Fruit fly (Drosophila melanogaster) whole organism, embryonic: Measurements from ENCODE around the gene CG34296.
A peak's percentile ranks its signal among the peaks of the same experiment; 100 is the strongest.

Experiments used
- ATbp ChIP-seq: fragments of 200-800 bp; sonication (Bioruptor generic); optimal IDR thresholded peaks from 2 replicates; lab custom pipeline; 2017; ENCODE audit warnings: missing biosample characterization, mild to moderate bottlenecking, missing genetic modification characterization, missing genetic modification reagents
- Atf3 ChIP-seq: fragments of 200-800 bp; sonication (Bioruptor generic); optimal IDR thresholded peaks from 3 replicates; lab custom pipeline; 2016; ENCODE audit warnings: missing biosample characterization, missing genetic modification characterization
- Blimp-1 ChIP-seq: fragments of 200-800 bp; sonication (Bioruptor generic); optimal IDR thresholded peaks from 3 replicates; lab custom pipeline; 2018; ENCODE audit warnings: missing biosample characterization, missing genetic modification characterization, mild to moderate bottlenecking, moderate library complexity, missing genetic modification reagents
- CG10209 ChIP-seq: fragments of 200-800 bp; sonication (Bioruptor generic); optimal IDR thresholded peaks from 3 replicates; lab custom pipeline; 2017; ENCODE audit warnings: missing biosample characterization, mild to moderate bottlenecking, missing genetic modification characterization, missing genetic modification reagents
- CG13775 ChIP-seq: fragments of 200-800 bp; sonication (Bioruptor generic); optimal IDR thresholded peaks from 3 replicates; lab custom pipeline; 2017; ENCODE audit warnings: missing biosample characterization, mild to moderate bottlenecking, missing genetic modification characterization
- CG14014 ChIP-seq: fragments of 200-800 bp; sonication (Bioruptor generic); IDR thresholded peaks from 2 replicates; pipeline ENCODE4 v1.3.6; 2022; ENCODE audit warnings: missing biosample characterization, missing genetic modification characterization
- CG15269 ChIP-seq: fragments of 200-800 bp; sonication (Bioruptor generic); optimal IDR thresholded peaks from 2 replicates; lab custom pipeline; 2018; ENCODE audit warnings: missing biosample characterization, mild to moderate bottlenecking, missing genetic modification characterization, moderate library complexity
- CG17829 ChIP-seq: fragments of 200-800 bp; optimal IDR thresholded peaks from 2 replicates; lab custom pipeline; 2019; ENCODE audit warnings: missing biosample characterization, mild to moderate bottlenecking, missing genetic modification characterization, moderate library complexity
- CG18476 ChIP-seq: fragments of 200-800 bp; sonication (Bioruptor generic); optimal IDR thresholded peaks from 2 replicates; lab custom pipeline; 2016; ENCODE audit warnings: missing biosample characterization, mild to moderate bottlenecking, missing genetic modification characterization
- CG2199 ChIP-seq: fragments of 200-800 bp; sonication (Bioruptor generic); IDR thresholded peaks from 3 replicates; pipeline ENCODE4 v1.3.6; 2022; ENCODE audit warnings: missing biosample characterization, missing genetic modification characterization
- CG2712 ChIP-seq: fragments of 200-800 bp; optimal IDR thresholded peaks from 3 replicates; lab custom pipeline; 2019; ENCODE audit warnings: missing biosample characterization, mild to moderate bottlenecking, missing genetic modification characterization, moderate library complexity
- CG30403 ChIP-seq: fragments of 200-800 bp; sonication (Bioruptor generic); optimal IDR thresholded peaks from 3 replicates; lab custom pipeline; 2016; ENCODE audit warnings: missing biosample characterization, missing genetic modification characterization
- CG32772 ChIP-seq: fragments of 200-800 bp; sonication (Bioruptor generic); IDR thresholded peaks from 2 replicates; pipeline ENCODE4 v1.3.6; 2022; ENCODE audit warnings: missing biosample characterization, missing genetic modification characterization
- CG3726 ChIP-seq: fragments of 200-800 bp; sonication (Bioruptor generic); IDR thresholded peaks from 3 replicates; pipeline ENCODE4, ENCODE4 v1.3.6; 2022; ENCODE audit warnings: missing biosample characterization, missing genetic modification characterization
- CG43689 ChIP-seq: fragments of 200-800 bp; sonication (Bioruptor generic); IDR thresholded peaks from 2 replicates; pipeline ENCODE4 v1.3.6; 2022; ENCODE audit warnings: missing biosample characterization, missing genetic modification characterization
- CG4820 ChIP-seq: fragments of 200-800 bp; sonication (Bioruptor generic); optimal IDR thresholded peaks from 3 replicates; lab custom pipeline; 2016; ENCODE audit warnings: missing biosample characterization, missing genetic modification characterization
- CG5180 ChIP-seq: fragments of 200-800 bp; sonication (Bioruptor generic); optimal IDR thresholded peaks from 3 replicates; lab custom pipeline; 2017; ENCODE audit warnings: missing biosample characterization, missing genetic modification characterization, mild to moderate bottlenecking, moderate library complexity, missing genetic modification reagents
- CG8388 ChIP-seq: fragments of 200-800 bp; sonication (Bioruptor generic); optimal IDR thresholded peaks from 2 replicates; lab custom pipeline; 2019; ENCODE audit warnings: missing biosample characterization, mild to moderate bottlenecking, missing genetic modification characterization, moderate library complexity
- Chrac-16 ChIP-seq: fragments of 200-800 bp; sonication (Bioruptor generic); optimal IDR thresholded peaks from 3 replicates; lab custom pipeline; 2016; ENCODE audit warnings: missing biosample characterization, missing genetic modification characterization
- E2f2 ChIP-seq: fragments of 200-800 bp; sonication (Bioruptor generic); IDR thresholded peaks from 2 replicates; pipeline ENCODE4 v1.3.6; 2022; ENCODE audit warnings: missing biosample characterization, missing genetic modification characterization
- Ets65A ChIP-seq: fragments of 200-800 bp; sonication (Bioruptor generic); peaks from one replicate; lab custom pipeline; 2016; ENCODE audit warnings: missing biosample characterization, missing genetic modification characterization
- H2.0 ChIP-seq: fragments of 200-800 bp; sonication (Bioruptor generic); IDR thresholded peaks from 2 replicates; pipeline ENCODE4 v1.3.6; 2022; ENCODE audit warnings: missing biosample characterization, missing genetic modification characterization
- Hr3 ChIP-seq: fragments of 200-800 bp; sonication (Bioruptor generic); optimal IDR thresholded peaks from 3 replicates; lab custom pipeline; 2016; ENCODE audit warnings: missing biosample characterization, missing genetic modification characterization
- Hsf ChIP-seq: fragments of 200-800 bp; sonication (Bioruptor generic); optimal IDR thresholded peaks from 3 replicates; lab custom pipeline; 2016; ENCODE audit warnings: missing biosample characterization, missing genetic modification characterization
- NC2β ChIP-seq: fragments of 200-800 bp; sonication (Bioruptor generic); optimal IDR thresholded peaks from 2 replicates; lab custom pipeline; 2016; ENCODE audit warnings: missing biosample characterization, missing genetic modification characterization
- Oaz ChIP-seq: fragments of 200-800 bp; sonication (Bioruptor generic); IDR thresholded peaks from 2 replicates; pipeline ENCODE4 v1.3.6; 2022; ENCODE audit warnings: missing biosample characterization, missing genetic modification characterization
- Optix ChIP-seq: fragments of 200-800 bp; sonication (Bioruptor generic); IDR thresholded peaks from 3 replicates; pipeline ENCODE4 v1.3.6; 2022; ENCODE audit warnings: missing biosample characterization, missing genetic modification characterization
- Ssrp ChIP-seq: fragments of 200-800 bp; sonication (Bioruptor generic); optimal IDR thresholded peaks from 2 replicates; lab custom pipeline; 2018; ENCODE audit warnings: missing biosample characterization, mild to moderate bottlenecking, missing genetic modification characterization, moderate library complexity
- Xrp1 ChIP-seq: fragments of 200-800 bp; sonication (Bioruptor generic); IDR thresholded peaks from 2 replicates; pipeline ENCODE4 v1.3.6; 2022; ENCODE audit warnings: missing biosample characterization, missing genetic modification characterization
- ap ChIP-seq: fragments of 200-800 bp; sonication (Bioruptor generic); IDR thresholded peaks from 2 replicates; pipeline ENCODE4 v1.3.6; 2022; ENCODE audit warnings: missing biosample characterization, missing genetic modification characterization
- bcd ChIP-seq: fragments of 200-800 bp; sonication (Bioruptor generic); optimal IDR thresholded peaks from 2 replicates; lab custom pipeline; 2017; ENCODE audit warnings: missing biosample characterization, mild to moderate bottlenecking, missing genetic modification characterization
- chif ChIP-seq, 2 experiments: fragments of 200-800 bp; sonication (Bioruptor generic); optimal IDR thresholded peaks; 3 replicates each; lab custom pipeline; 2016; ENCODE audit warnings: missing biosample characterization in 2 of 2, missing genetic modification characterization in 2 of 2
- chm ChIP-seq: fragments of 200-800 bp; sonication (Bioruptor generic); IDR thresholded peaks from 2 replicates; pipeline ENCODE4 v1.3.6; 2022; ENCODE audit warnings: missing biosample characterization, missing genetic modification characterization
- corto ChIP-seq: fragments of 200-800 bp; sonication (Bioruptor generic); optimal IDR thresholded peaks from 2 replicates; lab custom pipeline; 2016; ENCODE audit warnings: missing biosample characterization, mild to moderate bottlenecking, missing genetic modification characterization, moderate library complexity
- dmrt11E ChIP-seq: fragments of 200-800 bp; sonication (Bioruptor generic); optimal IDR thresholded peaks from 3 replicates; lab custom pipeline; 2018; ENCODE audit warnings: missing biosample characterization, mild to moderate bottlenecking, missing genetic modification characterization, moderate library complexity
- fd96Cb ChIP-seq: fragments of 200-800 bp; sonication (Bioruptor generic); optimal IDR thresholded peaks from 2 replicates; lab custom pipeline; 2018; ENCODE audit warnings: missing biosample characterization, mild to moderate bottlenecking, missing genetic modification characterization, moderate library complexity
- kay ChIP-seq: fragments of 200-800 bp; sonication (Bioruptor generic); optimal IDR thresholded peaks from 2 replicates; lab custom pipeline; 2016; ENCODE audit warnings: missing biosample characterization, missing genetic modification characterization
- lilli ChIP-seq: fragments of 200-800 bp; sonication (Bioruptor generic); optimal IDR thresholded peaks from 3 replicates; lab custom pipeline; 2016; ENCODE audit warnings: missing biosample characterization, missing genetic modification characterization
- mirr ChIP-seq: fragments of 200-800 bp; sonication (Bioruptor generic); optimal IDR thresholded peaks from 3 replicates; lab custom pipeline; 2018; ENCODE audit warnings: missing biosample characterization, mild to moderate bottlenecking, missing genetic modification characterization
- org-1 ChIP-seq: fragments of 200-800 bp; sonication (Bioruptor generic); optimal IDR thresholded peaks from 2 replicates; lab custom pipeline; 2017; ENCODE audit warnings: missing biosample characterization, missing genetic modification characterization
- prd ChIP-seq, 3 experiments: fragments of >200 bp in 2 of 3; fragments of 200-800 bp in 1 of 3; sonication (Bioruptor generic) in 1 of 3; optimal IDR thresholded peaks in 2 of 3; IDR thresholded peaks in 1 of 3; 2 replicates in 2 of 3; 3 replicates in 1 of 3; pipeline versions ENCODE4 v1.3.6 to Lab custom; 2017 to 2022; ENCODE audit warnings: missing biosample characterization in 1 of 3, missing genetic modification characterization in 1 of 3
- ranshi ChIP-seq: fragments of 200-800 bp; sonication (Bioruptor generic); IDR thresholded peaks from 2 replicates; pipeline ENCODE4 v1.3.6; 2022; ENCODE audit warnings: missing biosample characterization, missing genetic modification characterization
- row ChIP-seq: fragments of 200-800 bp; sonication (Bioruptor generic); IDR thresholded peaks from 3 replicates; pipeline ENCODE4 v1.3.6; 2022; ENCODE audit warnings: missing biosample characterization, missing genetic modification characterization
- sens ChIP-seq: fragments of 200-800 bp; sonication (Bioruptor generic); peaks from one replicate; lab custom pipeline; 2016; ENCODE audit warnings: missing biosample characterization, missing genetic modification characterization
- so ChIP-seq: fragments of 200-800 bp; sonication (Bioruptor generic); IDR thresholded peaks from 3 replicates; pipeline ENCODE4 v1.3.6; 2022; ENCODE audit warnings: missing biosample characterization, missing genetic modification characterization
- sr ChIP-seq: fragments of 200-800 bp; sonication (Bioruptor generic); IDR thresholded peaks from 3 replicates; pipeline ENCODE4 v1.3.6; 2022; ENCODE audit warnings: missing biosample characterization, missing genetic modification characterization
- stc ChIP-seq: fragments of 200-800 bp; sonication (Bioruptor generic); IDR thresholded peaks from 2 replicates; pipeline ENCODE4 v1.3.6; 2022; ENCODE audit warnings: missing biosample characterization, missing genetic modification characterization
- tin ChIP-seq: fragments of 200-800 bp; sonication (Bioruptor generic); optimal IDR thresholded peaks from 3 replicates; lab custom pipeline; 2016; ENCODE audit warnings: missing biosample characterization, missing genetic modification characterization
- trem ChIP-seq: fragments of 200-800 bp; optimal IDR thresholded peaks from 3 replicates; lab custom pipeline; 2019; ENCODE audit warnings: missing biosample characterization, mild to moderate bottlenecking, missing genetic modification characterization, moderate library complexity
- unc-4 ChIP-seq: fragments of 200-800 bp; sonication (Bioruptor generic); IDR thresholded peaks from 2 replicates; pipeline ENCODE4 v1.3.6; 2022; ENCODE audit warnings: missing biosample characterization, missing genetic modification characterization; ENCODE audit not compliant: partially characterized antibody
- zf30C ChIP-seq: fragments of 200-800 bp; sonication (Bioruptor generic); optimal IDR thresholded peaks from 3 replicates; lab custom pipeline; 2018; ENCODE audit warnings: missing biosample characterization, mild to moderate bottlenecking, missing genetic modification characterization

CG34296 gene

dm6 chr3R:29763154-29763553 is 40.8 kb downstream of the CG34296 start (continued):
- peak; percentile 15 for TF ChIP-seq ATbp (GFP tag; lab: Kevin White, UChicago)
- TF ChIP-seq CG30403 (GFP tag; lab: Kevin White, UChicago), result peak; percentile 31
- no peak for TF ChIP-seq sr
- TF ChIP-seq so, result peak; percentile 37; the same call in 1 of the 3 replicates
- TF ChIP-seq CG3726, result no peak
- TF ChIP-seq Ets65A (GFP tag; lab: Kevin White, UChicago), result peak; percentile 1
- TF ChIP-seq Hr3, result peak; percentile 6
- no peak for TF ChIP-seq org-1 (GFP tag; lab: Kevin White, UChicago)
- no peak for TF ChIP-seq CG18476 (GFP tag; lab: Kevin White, UChicago)
- peak; percentile 26; the same call in 1 of the 2 replicates for TF ChIP-seq H2.0 (GFP tag; lab: Robert Waterston, UW)
- TF ChIP-seq CG13775 (GFP tag; lab: Kevin White, UChicago), result peak; percentile 24
- peak; percentile 39 for TF ChIP-seq Blimp-1 (GFP tag; lab: Kevin White, UChicago)
- no peak for TF ChIP-seq mirr (GFP tag; lab: Kevin White, UChicago)
- TF ChIP-seq prd (optimal IDR thresholded peaks at IDR 0.05; lab: Kevin White, UChicago), result no peak
- TF ChIP-seq prd (GFP tag; IDR thresholded peaks at IDR 0.05; lab: Robert Waterston, UW), result peak; percentile 73
- no peak for TF ChIP-seq CG5180 (GFP tag; lab: Kevin White, UChicago)
- peak; percentile 60; the same call in 1 of the 2 replicates for TF ChIP-seq Xrp1
- TF ChIP-seq Optix (GFP tag; lab: Robert Waterston, UW), result no peak
- peak; percentile 55 for TF ChIP-seq row (GFP tag; lab: Robert Waterston, UW)
- TF ChIP-seq CG8388 (GFP tag; lab: Kevin White, UChicago), result no peak
- TF ChIP-seq sens, result peak; percentile 88
- TF ChIP-seq CG14014 (GFP tag; lab: Robert Waterston, UW), result peak; percentile 30; the same call in 1 of the 2 replicates
- TF ChIP-seq CG2712, result peak; percentile 42
- TF ChIP-seq lilli (GFP tag; lab: Kevin White, UChicago), result peak; percentile 30
- TF ChIP-seq unc-4, result no peak
- no peak; the same call in 1 of the 2 replicates for TF ChIP-seq ap
- peak; percentile 34 for TF ChIP-seq dmrt11E (tag; lab: Kevin White, UChicago)
- TF ChIP-seq tin (GFP tag; lab: Kevin White, UChicago), result peak; percentile 46
- TF ChIP-seq CG2199 (GFP tag; lab: Robert Waterston, UW), result no peak
- TF ChIP-seq fd96Cb (tag; lab: Kevin White, UChicago), result peak; percentile 33
- TF ChIP-seq Atf3 (GFP tag; lab: Kevin White, UChicago), result peak; percentile 14
- peak; percentile 0 for TF ChIP-seq CG17829 (tag; lab: Kevin White, UChicago)
- no peak for TF ChIP-seq zf30C (GFP tag; lab: Kevin White, UChicago)
- TF ChIP-seq NC2β (GFP tag; lab: Kevin White, UChicago), result no peak
- TF ChIP-seq corto, result peak; percentile 82
- TF ChIP-seq Oaz, result 0 out of 2 replicates have a peak, but pooled peaks have one; percentile 15
- peak; percentile 26 to 47 for TF ChIP-seq chif (GFP tag; optimal IDR thresholded peaks at IDR 0.05; lab: Kevin White, UChicago)
- TF ChIP-seq CG32772 (GFP tag; lab: Robert Waterston, UW), result 0 out of 2 replicates have a peak, but pooled peaks have one; percentile 20
- TF ChIP-seq CG10209 (GFP tag; lab: Kevin White, UChicago), result peak; percentile 25
- no peak for TF ChIP-seq chm (GFP tag; lab: Robert Waterston, UW)
- peak; percentile 32 for TF ChIP-seq Hsf (GFP tag; lab: Kevin White, UChicago)
- TF ChIP-seq CG43689 (GFP tag; lab: Robert Waterston, UW), result 0 out of 2 replicates have a peak, but pooled peaks have one; percentile 18
- TF ChIP-seq trem (tag; lab: Kevin White, UChicago), result no peak
- TF ChIP-seq ranshi, result peak; percentile 30; the same call in 1 of the 2 replicates
- TF ChIP-seq Ssrp (tag; lab: Kevin White, UChicago), result peak; percentile 8
- TF ChIP-seq Chrac-16, result peak; percentile 26
- TF ChIP-seq bcd (GFP tag; lab: Kevin White, UChicago), result peak; percentile 20
- TF ChIP-seq E2f2, result 0 out of 2 replicates have a peak, but pooled peaks have one; percentile 10
- peak; percentile 26; the same call in 1 of the 2 replicates for TF ChIP-seq stc (GFP tag; lab: Robert Waterston, UW)
- TF ChIP-seq kay (GFP tag; lab: Kevin White, UChicago), result peak; percentile 31
- peak; percentile 26 for TF ChIP-seq CG4820 (GFP tag; lab: Kevin White, UChicago)
- TF ChIP-seq CG15269 (tag; lab: Kevin White, UChicago), result peak; percentile 19
